Worm (Caenorhabditis elegans) whole organism, L3 larva: ENCODE measurements around the gene npp-27.

Experiments used
- mdl-1 ChIP-seq: fragments of 150-350 bp; optimal IDR thresholded peaks from 2 replicates; lab custom pipeline; 2014; ENCODE audit warnings: missing biosample characterization, missing genetic modification characterization
- snpc-4 ChIP-seq: fragments of 150-350 bp; optimal IDR thresholded peaks from 2 replicates; lab custom pipeline; 2014; ENCODE audit warnings: missing biosample characterization, missing genetic modification characterization

ce11 chrIV:7924975-7925828 lies 15.2 kb upstream of the npp-27 start:
- TF ChIP-seq snpc-4 (tag; lab: Kevin White, UChicago) (no peak), mdl-1 (no peak)
